Fruit fly (Drosophila melanogaster): ENCODE results near the gene CG3061.

- TF ChIP-seq tj (GFP tag; optimal IDR thresholded peaks at IDR 0.05) (no peak), Clk (GFP tag; optimal IDR thresholded peaks at IDR 0.05) (no peak)
Observed at dm6 chr3R:14065241-14065640, 33.1 kb downstream of the CG3061 start.

Measured in whole organism, adult.